Fruit fly (Drosophila melanogaster) whole organism, embryonic: ENCODE results near the gene ATP7.

Experiments
- Atf3 ChIP-seq: fragments of 200-800 bp; sonication (Bioruptor generic); optimal IDR thresholded peaks from 3 replicates; lab custom pipeline; 2016; ENCODE audit warnings: missing biosample characterization, missing genetic modification characterization
- CG11696 ChIP-seq: fragments of 200-800 bp; sonication (Bioruptor generic); IDR thresholded peaks from 2 replicates; pipeline ENCODE4 v1.3.6; 2022; ENCODE audit warnings: missing biosample characterization, missing genetic modification characterization
- CG12104 ChIP-seq: fragments of 200-800 bp; sonication (Bioruptor generic); optimal IDR thresholded peaks from 3 replicates; lab custom pipeline; 2016; ENCODE audit warnings: missing biosample characterization, missing genetic modification characterization
- CG12299 ChIP-seq: fragments of 200-800 bp; sonication (Bioruptor generic); optimal IDR thresholded peaks from 2 replicates; lab custom pipeline; 2018; ENCODE audit warnings: missing biosample characterization, mild to moderate bottlenecking, missing genetic modification characterization
- CG14050 ChIP-seq: fragments of 200-800 bp; sonication (Bioruptor generic); IDR thresholded peaks from 3 replicates; pipeline ENCODE4 v1.3.6; 2022; ENCODE audit warnings: missing biosample characterization, missing genetic modification characterization
- CG15479 ChIP-seq: fragments of 200-800 bp; sonication (Bioruptor generic); optimal IDR thresholded peaks from 3 replicates; lab custom pipeline; 2019; ENCODE audit warnings: missing biosample characterization, mild to moderate bottlenecking, missing genetic modification characterization, moderate library complexity
- CG18262 ChIP-seq: fragments of 200-800 bp; optimal IDR thresholded peaks from 3 replicates; lab custom pipeline; 2019; ENCODE audit warnings: missing biosample characterization, mild to moderate bottlenecking, missing genetic modification characterization, moderate library complexity
- CG2875 ChIP-seq: fragments of 200-800 bp; sonication (Bioruptor generic); optimal IDR thresholded peaks from 2 replicates; lab custom pipeline; 2017; ENCODE audit warnings: missing biosample characterization, mild to moderate bottlenecking, missing genetic modification characterization, missing genetic modification reagents
- CG2889 ChIP-seq: fragments of 200-800 bp; sonication (Bioruptor generic); IDR thresholded peaks from 3 replicates; pipeline ENCODE4 v1.3.6; 2022; ENCODE audit warnings: missing biosample characterization, missing genetic modification characterization
- CG30020 ChIP-seq: fragments of 200-800 bp; optimal IDR thresholded peaks from 2 replicates; lab custom pipeline; 2019; ENCODE audit warnings: missing biosample characterization, mild to moderate bottlenecking, missing genetic modification characterization, moderate library complexity
- CG33557 ChIP-seq: fragments of 200-800 bp; sonication (Bioruptor generic); optimal IDR thresholded peaks from 2 replicates; lab custom pipeline; 2019; ENCODE audit warnings: missing biosample characterization, mild to moderate bottlenecking, missing genetic modification characterization, moderate library complexity
- CG34224 ChIP-seq: fragments of 200-800 bp; sonication (Bioruptor generic); IDR thresholded peaks from 3 replicates; pipeline ENCODE4 v1.3.6; 2022; ENCODE audit warnings: missing biosample characterization, missing genetic modification characterization; ENCODE audit not compliant: partially characterized antibody
- CG4360 ChIP-seq: fragments of 200-800 bp; sonication (Bioruptor generic); IDR thresholded peaks from 2 replicates; pipeline ENCODE4 v1.3.6; 2022; ENCODE audit warnings: missing biosample characterization, missing genetic modification characterization
- CG4404 ChIP-seq: fragments of 200-800 bp; sonication (Bioruptor generic); IDR thresholded peaks from 2 replicates; pipeline ENCODE4 v1.3.6; 2022; ENCODE audit warnings: missing biosample characterization, missing genetic modification characterization
- CG4854 ChIP-seq: fragments of 200-800 bp; sonication (Bioruptor generic); optimal IDR thresholded peaks from 2 replicates; lab custom pipeline; 2016; ENCODE audit warnings: missing biosample characterization, missing genetic modification characterization, inconsistent platforms
- CG6854 ChIP-seq: fragments of 200-800 bp; sonication (Bioruptor generic); optimal IDR thresholded peaks from 3 replicates; lab custom pipeline; 2017; ENCODE audit warnings: missing biosample characterization, mild to moderate bottlenecking, missing genetic modification characterization
- CG8765 ChIP-seq: fragments of 200-800 bp; sonication (Bioruptor generic); IDR thresholded peaks from 2 replicates; pipeline ENCODE4 v1.3.6; 2022; ENCODE audit warnings: missing biosample characterization, missing genetic modification characterization
- CG8924 ChIP-seq: fragments of 200-800 bp; optimal IDR thresholded peaks from 3 replicates; lab custom pipeline; 2019; ENCODE audit warnings: missing biosample characterization, mild to moderate bottlenecking, missing genetic modification characterization, moderate library complexity
- D ChIP-seq, 2 experiments: fragments of 200-800 bp in 1 of 2; fragments of >200 bp in 1 of 2; sonication (Bioruptor generic) in 1 of 2; optimal IDR thresholded peaks; 2 replicates in 1 of 2; 3 replicates in 1 of 2; lab custom pipeline; 2017; ENCODE audit warnings: mild to moderate bottlenecking in 1 of 2, missing biosample characterization in 1 of 2, missing genetic modification characterization in 1 of 2, missing genetic modification reagents in 1 of 2
- E2f1 ChIP-seq: fragments of 200-800 bp; sonication (Bioruptor generic); IDR thresholded peaks from 2 replicates; pipeline ENCODE4 v1.3.6; 2022; ENCODE audit warnings: missing biosample characterization, missing genetic modification characterization
- Elba2 ChIP-seq: fragments of 200-800 bp; sonication (Bioruptor generic); optimal IDR thresholded peaks from 3 replicates; lab custom pipeline; 2016; ENCODE audit warnings: missing biosample characterization, missing genetic modification characterization
- Fer3 ChIP-seq: fragments of 200-800 bp; sonication (Bioruptor generic); optimal IDR thresholded peaks from 2 replicates; lab custom pipeline; 2018; ENCODE audit warnings: missing biosample characterization, mild to moderate bottlenecking, missing genetic modification characterization, moderate library complexity
- Gug ChIP-seq: fragments of 200-800 bp; sonication (Bioruptor generic); IDR thresholded peaks from 4 replicates; pipeline ENCODE4 v1.3.6; 2022; ENCODE audit warnings: missing biosample characterization, missing genetic modification characterization
- H15 ChIP-seq: fragments of 200-800 bp; sonication (Bioruptor generic); IDR thresholded peaks from 3 replicates; pipeline ENCODE4 v1.3.6; 2022; ENCODE audit warnings: missing biosample characterization, missing genetic modification characterization
- Myb ChIP-seq: fragments of 200-800 bp; sonication (Bioruptor generic); optimal IDR thresholded peaks from 2 replicates; lab custom pipeline; 2016; ENCODE audit warnings: missing biosample characterization, missing genetic modification characterization
- Oaz ChIP-seq: fragments of 200-800 bp; sonication (Bioruptor generic); IDR thresholded peaks from 2 replicates; pipeline ENCODE4 v1.3.6; 2022; ENCODE audit warnings: missing biosample characterization, missing genetic modification characterization
- Oli ChIP-seq: fragments of 200-800 bp; sonication (Bioruptor generic); optimal IDR thresholded peaks from 2 replicates; lab custom pipeline; 2018; ENCODE audit warnings: missing biosample characterization, mild to moderate bottlenecking, missing genetic modification characterization, moderate library complexity
- Six4 ChIP-seq: fragments of 200-800 bp; sonication (Bioruptor generic); optimal IDR thresholded peaks from 2 replicates; lab custom pipeline; 2016; ENCODE audit warnings: missing biosample characterization, missing genetic modification characterization
- ac ChIP-seq: fragments of 200-800 bp; sonication (Bioruptor generic); optimal IDR thresholded peaks from 3 replicates; lab custom pipeline; 2017; ENCODE audit warnings: missing biosample characterization, mild to moderate bottlenecking, missing genetic modification characterization
- amos ChIP-seq: fragments of 200-800 bp; sonication (Bioruptor generic); IDR thresholded peaks from 2 replicates; pipeline ENCODE4 v1.3.6; 2022; ENCODE audit warnings: missing biosample characterization, missing genetic modification characterization; ENCODE audit not compliant: partially characterized antibody
- br ChIP-seq: fragments of >200 bp; optimal IDR thresholded peaks from 2 replicates; lab custom pipeline; 2017
- croc ChIP-seq: fragments of 200-800 bp; sonication (Bioruptor generic); conservative IDR thresholded peaks from 3 replicates; pipeline ENCODE4 v1.3.6; 2022; ENCODE audit warnings: missing biosample characterization, missing genetic modification characterization
- dimm ChIP-seq: fragments of 200-800 bp; sonication (Bioruptor generic); IDR thresholded peaks from 2 replicates; pipeline ENCODE4 v1.3.6; 2022; ENCODE audit warnings: missing biosample characterization, missing genetic modification characterization
- dmrt11E ChIP-seq: fragments of 200-800 bp; sonication (Bioruptor generic); optimal IDR thresholded peaks from 3 replicates; lab custom pipeline; 2018; ENCODE audit warnings: missing biosample characterization, mild to moderate bottlenecking, missing genetic modification characterization, moderate library complexity
- gro ChIP-seq: fragments of 200-800 bp; sonication (Bioruptor generic); optimal IDR thresholded peaks from 2 replicates; lab custom pipeline; 2016; ENCODE audit warnings: missing biosample characterization, missing genetic modification characterization
- gsb-n ChIP-seq: fragments of 200-800 bp; sonication (Bioruptor generic); optimal IDR thresholded peaks from 3 replicates; lab custom pipeline; 2018; ENCODE audit warnings: missing biosample characterization, mild to moderate bottlenecking, missing genetic modification characterization
- hbn ChIP-seq: fragments of 200-800 bp; sonication (Bioruptor generic); IDR thresholded peaks from 2 replicates; pipeline ENCODE4 v1.3.6; 2022; ENCODE audit warnings: missing biosample characterization, missing genetic modification characterization; ENCODE audit not compliant: partially characterized antibody
- hth ChIP-seq: fragments of >200 bp; optimal IDR thresholded peaks from 2 replicates; lab custom pipeline; 2017; ENCODE audit warnings: inconsistent platforms
- insv ChIP-seq, 2 experiments: fragments of 200-800 bp; sonication (Bioruptor generic); optimal IDR thresholded peaks; 3 replicates each; lab custom pipeline; 2016 to 2018; ENCODE audit warnings: missing biosample characterization in 2 of 2, missing genetic modification characterization in 2 of 2
- lmd ChIP-seq: fragments of 200-800 bp; sonication (Bioruptor generic); IDR thresholded peaks from 2 replicates; pipeline ENCODE4 v1.3.6; 2022; ENCODE audit warnings: missing biosample characterization, missing genetic modification characterization
- lov ChIP-seq, 2 experiments: fragments of 200-800 bp in 1 of 2; fragments of >200 bp in 1 of 2; sonication (Bioruptor generic) in 1 of 2; IDR thresholded peaks in 1 of 2; optimal IDR thresholded peaks in 1 of 2; 2 replicates in 1 of 2; 3 replicates in 1 of 2; pipeline versions ENCODE4 v1.3.6 to Lab custom; 2017 to 2022; ENCODE audit warnings: missing biosample characterization in 1 of 2, missing genetic modification characterization in 1 of 2
- luna ChIP-seq: fragments of 200-800 bp; sonication (Bioruptor generic); optimal IDR thresholded peaks from 2 replicates; lab custom pipeline; 2016; ENCODE audit warnings: missing biosample characterization, missing genetic modification characterization
- nerfin-1 ChIP-seq: fragments of 200-800 bp; sonication (Bioruptor generic); optimal IDR thresholded peaks from 3 replicates; lab custom pipeline; 2019; ENCODE audit warnings: missing biosample characterization, mild to moderate bottlenecking, missing genetic modification characterization, moderate library complexity
- pho ChIP-seq: fragments of 200-800 bp; sonication (Bioruptor generic); optimal IDR thresholded peaks from 2 replicates; lab custom pipeline; 2016; ENCODE audit warnings: missing biosample characterization, missing genetic modification characterization
- pzg ChIP-seq: fragments of 200-800 bp; sonication (Bioruptor generic); optimal IDR thresholded peaks from 3 replicates; lab custom pipeline; 2018; ENCODE audit warnings: missing biosample characterization, mild to moderate bottlenecking, missing genetic modification characterization, moderate library complexity
- schlank ChIP-seq: fragments of 200-800 bp; sonication (Bioruptor generic); optimal IDR thresholded peaks from 2 replicates; lab custom pipeline; 2018; ENCODE audit warnings: missing biosample characterization, mild to moderate bottlenecking, missing genetic modification characterization
- slbo ChIP-seq: fragments of 200-800 bp; sonication (Bioruptor generic); IDR thresholded peaks from 2 replicates; pipeline ENCODE4 v1.3.6; 2022; ENCODE audit warnings: missing biosample characterization, missing genetic modification characterization
- sna ChIP-seq: fragments of 200-800 bp; sonication (Bioruptor generic); IDR thresholded peaks from 2 replicates; pipeline ENCODE4 v1.3.6; 2022; ENCODE audit warnings: missing biosample characterization, missing genetic modification characterization; ENCODE audit not compliant: partially characterized antibody
- wdn ChIP-seq: fragments of 200-800 bp; sonication (Bioruptor generic); IDR thresholded peaks from 2 replicates; pipeline ENCODE4 v1.3.6; 2022; ENCODE audit warnings: missing biosample characterization, missing genetic modification characterization

ATP7 gene

dm6 chrX:11806867-11807747, 47.7 kb upstream of the ATP7 start, which contains the start of gene Hsc70-3 (continued):
- TF ChIP-seq gsb-n (tag; lab: Kevin White, UChicago) (no peak), CG12104 (GFP tag; lab: Kevin White, UChicago) (no peak), CG14050 (GFP tag; lab: Robert Waterston, UW) (no peak), CG15479 (GFP tag; lab: Kevin White, UChicago) (no peak), Elba2 (no peak), CG4854 (no peak), schlank (tag; lab: Kevin White, UChicago) (no peak), amos (GFP tag; lab: Robert Waterston, UW) (peak; percentile 55; the same call in 1 of the 2 replicates), pho (no peak), hbn (GFP tag; lab: Robert Waterston, UW) (peak; percentile 60; the same call in 1 of the 2 replicates), pzg (GFP tag; lab: Kevin White, UChicago) (peak; percentile 27), dimm (GFP tag; lab: Robert Waterston, UW) (no peak), CG34224 (GFP tag; lab: Robert Waterston, UW) (peak; percentile 75; the same call in 2 of the 3 replicates), CG2875 (GFP tag; lab: Kevin White, UChicago) (peak; percentile 81), CG30020 (peak; percentile 47), CG2889 (GFP tag; lab: Robert Waterston, UW) (no peak), Atf3 (no peak), CG8765 (GFP tag; lab: Robert Waterston, UW) (no peak), ac (no peak), insv (GFP tag; optimal IDR thresholded peaks at IDR 0.05; lab: Kevin White, UChicago) (no peak), D (optimal IDR thresholded peaks at IDR 0.05; lab: Kevin White, UChicago) (no peak), D (GFP tag; optimal IDR thresholded peaks at IDR 0.05; lab: Kevin White, UChicago) (peak; percentile 1), CG33557 (GFP tag; lab: Kevin White, UChicago) (no peak), Fer3 (tag; lab: Kevin White, UChicago) (peak; percentile 3), nerfin-1 (tag; lab: Kevin White, UChicago) (peak; percentile 60), E2f1 (no peak), gro (GFP tag; lab: Kevin White, UChicago) (no peak), Myb (GFP tag; lab: Kevin White, UChicago) (no peak), CG18262 (peak; percentile 39), Gug (no peak), slbo (GFP tag; lab: Robert Waterston, UW) (no peak), lmd (GFP tag; lab: Robert Waterston, UW) (no peak), wdn (GFP tag; lab: Robert Waterston, UW) (no peak), CG4404 (GFP tag; lab: Robert Waterston, UW) (no peak), CG8924 (peak; percentile 55), CG12299 (tag; lab: Kevin White, UChicago) (peak; percentile 31), sna (GFP tag; lab: Robert Waterston, UW) (peak; percentile 79; the same call in 1 of the 2 replicates), CG6854 (GFP tag; lab: Kevin White, UChicago) (no peak), Oli (tag; lab: Kevin White, UChicago) (no peak), lov (optimal IDR thresholded peaks at IDR 0.05; lab: Kevin White, UChicago) (no peak), lov (GFP tag; IDR thresholded peaks at IDR 0.05; lab: Robert Waterston, UW) (peak; percentile 47; the same call in 1 of the 3 replicates), dmrt11E (tag; lab: Kevin White, UChicago) (no peak), H15 (GFP tag; lab: Robert Waterston, UW) (no peak), Oaz (no peak), CG4360 (GFP tag; lab: Robert Waterston, UW) (no peak), luna (GFP tag; lab: Kevin White, UChicago) (no peak), br (lab: Kevin White, UChicago) (no peak), croc (GFP tag; lab: Robert Waterston, UW) (no peak), CG11696 (no peak), Six4 (GFP tag; lab: Kevin White, UChicago) (no peak), hth (no peak)
